Worm (Caenorhabditis elegans) whole organism, midembryonic: Measurements from ENCODE around the gene plx-2.

ENCODE experiments used
- T22C8.4 ChIP-seq: fragments of 200-800 bp; sonication (Bioruptor generic); IDR thresholded peaks from 2 replicates; pipeline ENCODE4 v1.3.6; 2022; ENCODE audit warnings: missing genetic modification characterization, missing compliant biosample characterization
- cog-1 ChIP-seq: sonication (generic microtip); optimal IDR thresholded peaks from 2 replicates; lab custom pipeline; 2016; ENCODE audit warnings: missing genetic modification characterization, missing compliant biosample characterization
- flt-1 ChIP-seq: fragments of 200-800 bp; sonication (Bioruptor generic); IDR thresholded peaks from 2 replicates; pipeline ENCODE4 v1.3.6; 2022; ENCODE audit warnings: missing genetic modification characterization, missing compliant biosample characterization
- klf-2 ChIP-seq: fragments of 200-800 bp; sonication (Bioruptor generic); conservative IDR thresholded peaks from 2 replicates; pipeline ENCODE4 v1.3.6; 2022; ENCODE audit warnings: missing genetic modification reagents, missing genetic modification characterization, missing compliant biosample characterization
- med-1 ChIP-seq: sonication (generic microtip); optimal IDR thresholded peaks from 2 replicates; lab custom pipeline; 2017; ENCODE audit warnings: missing genetic modification characterization, mild to moderate bottlenecking, missing compliant biosample characterization, antibody characterized with exemption, missing genetic modification reagents; ENCODE audit not compliant: insufficient read depth
- ref-1 ChIP-seq: fragments of 200-800 bp; sonication (Bioruptor generic); conservative IDR thresholded peaks from 2 replicates; pipeline ENCODE4 v1.3.6; 2022; ENCODE audit warnings: missing genetic modification reagents, missing genetic modification characterization, missing compliant biosample characterization
- tab-1 ChIP-seq: fragments of 200-800 bp; sonication (Bioruptor generic); IDR thresholded peaks from 2 replicates; pipeline ENCODE4 v1.3.6; 2022; ENCODE audit warnings: missing genetic modification characterization, missing compliant biosample characterization
- ztf-23 ChIP-seq: fragments of 200-800 bp; sonication (Bioruptor generic); IDR thresholded peaks from 2 replicates; pipeline ENCODE4 v1.3.6; 2022; ENCODE audit warnings: missing genetic modification reagents, missing genetic modification characterization, missing compliant biosample characterization
- ztf-29 ChIP-seq: fragments of 200-800 bp; sonication (Bioruptor generic); IDR thresholded peaks from 2 replicates; pipeline ENCODE4 v1.3.6; 2022; ENCODE audit warnings: missing genetic modification reagents, missing genetic modification characterization, missing compliant biosample characterization

plx-2 gene

DNA sequence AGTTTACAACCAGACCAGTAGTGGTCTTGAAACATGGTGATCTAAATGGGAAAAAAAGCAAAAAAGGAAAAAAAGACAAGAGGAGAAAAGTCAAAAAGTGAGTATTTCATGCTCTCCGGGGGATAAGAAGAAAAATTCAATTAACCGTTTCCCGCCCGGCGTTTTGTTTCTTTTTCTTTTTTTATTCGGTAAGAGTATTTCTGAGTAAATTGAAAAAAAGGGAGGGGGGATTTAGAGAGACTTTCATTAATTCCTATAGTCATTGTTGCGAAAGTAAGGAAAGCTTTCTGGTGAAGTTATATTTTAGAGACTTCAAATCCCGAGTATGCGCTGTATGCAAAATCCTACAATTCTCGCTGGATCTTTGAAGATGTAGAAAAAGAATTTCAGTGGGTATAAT is 3.0 kb upstream of the plx-2 start:
- TF ChIP-seq T22C8.4 (GFP tag; lab: Robert Waterston, UW) (no peak), tab-1 (GFP tag; lab: Robert Waterston, UW) (no peak)

DNA sequence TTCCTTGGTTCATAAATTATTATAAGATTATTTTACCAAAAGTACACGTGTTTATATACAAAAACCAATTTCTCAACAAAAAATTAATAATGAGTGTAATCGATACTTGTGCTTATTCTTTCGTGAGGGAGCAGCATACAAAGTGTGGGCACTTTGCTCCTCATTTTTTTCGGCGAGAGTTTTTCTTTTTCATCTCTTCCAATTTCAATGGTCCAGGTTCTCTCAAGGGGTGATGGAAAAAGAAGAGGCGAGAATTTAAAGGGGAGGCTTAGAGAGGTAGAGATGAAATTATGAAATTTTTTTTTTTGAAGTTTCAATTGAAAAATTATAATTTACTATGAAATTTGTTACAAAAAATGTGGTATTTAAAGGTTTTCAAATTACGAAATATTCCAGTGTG is 7.7 kb downstream of the plx-2 start:
- no peak for TF ChIP-seq klf-2 (GFP tag; lab: Robert Waterston, UW)
- TF ChIP-seq flt-1 (GFP tag; lab: Robert Waterston, UW), result no peak
- TF ChIP-seq med-1, result no peak
- no peak for TF ChIP-seq ref-1 (GFP tag; lab: Robert Waterston, UW)
- no peak for TF ChIP-seq T22C8.4 (GFP tag; lab: Robert Waterston, UW)
- TF ChIP-seq ztf-29, result no peak
- no peak for TF ChIP-seq cog-1 (tag; lab: Kevin White, UChicago)
- no peak for TF ChIP-seq tab-1 (GFP tag; lab: Robert Waterston, UW)
- TF ChIP-seq ztf-23 (GFP tag; lab: Robert Waterston, UW), result no peak

DNA sequence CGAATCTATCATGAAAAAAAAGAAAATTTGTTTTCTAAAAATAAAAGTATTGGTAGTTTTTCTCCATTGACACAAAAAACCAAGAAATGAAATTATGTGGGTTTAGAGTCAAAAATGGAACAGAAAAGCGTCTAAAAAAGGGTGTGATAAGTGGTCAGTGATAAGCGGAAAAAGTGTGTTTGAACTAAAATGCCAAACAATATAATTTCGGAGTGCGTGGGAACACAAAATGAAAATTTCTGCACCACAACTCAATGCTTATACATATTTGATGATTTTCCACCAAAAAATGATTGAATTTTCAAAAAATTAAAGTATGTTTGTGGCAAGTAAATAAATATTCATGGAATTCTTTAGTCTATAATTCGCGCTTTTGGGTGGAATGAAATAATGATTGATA is 9.3 kb downstream of the plx-2 start:
- TF ChIP-seq med-1 (no peak), T22C8.4 (GFP tag; lab: Robert Waterston, UW) (no peak), klf-2 (GFP tag; lab: Robert Waterston, UW) (no peak), ztf-23 (GFP tag; lab: Robert Waterston, UW) (no peak), cog-1 (tag; lab: Kevin White, UChicago) (no peak), tab-1 (GFP tag; lab: Robert Waterston, UW) (no peak), flt-1 (GFP tag; lab: Robert Waterston, UW) (no peak), ref-1 (GFP tag; lab: Robert Waterston, UW) (no peak), ztf-29 (no peak)

DNA sequence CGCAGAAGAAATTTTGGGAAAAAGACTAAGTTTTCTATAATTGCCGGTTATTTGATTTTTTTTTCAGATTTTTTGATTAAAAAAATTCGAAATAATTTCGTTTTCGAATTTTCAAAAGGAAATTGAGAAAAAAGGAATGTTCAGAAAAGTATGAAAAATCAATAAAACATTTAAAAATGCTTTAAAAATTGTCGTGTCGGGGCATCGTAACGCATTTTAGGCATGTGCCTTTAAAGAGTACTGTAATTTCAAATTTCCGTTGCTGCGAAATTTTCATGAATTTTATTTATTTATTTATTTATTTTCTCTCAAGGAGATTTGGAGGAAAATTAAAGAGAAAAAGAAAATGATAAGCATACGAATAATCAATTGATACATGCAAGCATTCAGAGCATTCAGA is 11.0 kb downstream of the plx-2 start:
- TF ChIP-seq tab-1 (GFP tag; lab: Robert Waterston, UW) (no peak), med-1 (no peak), ref-1 (GFP tag; lab: Robert Waterston, UW) (no peak), klf-2 (GFP tag; lab: Robert Waterston, UW) (no peak), ztf-23 (GFP tag; lab: Robert Waterston, UW) (no peak), cog-1 (tag; lab: Kevin White, UChicago) (no peak), flt-1 (GFP tag; lab: Robert Waterston, UW) (no peak), ztf-29 (no peak), T22C8.4 (GFP tag; lab: Robert Waterston, UW) (no peak)

DNA sequence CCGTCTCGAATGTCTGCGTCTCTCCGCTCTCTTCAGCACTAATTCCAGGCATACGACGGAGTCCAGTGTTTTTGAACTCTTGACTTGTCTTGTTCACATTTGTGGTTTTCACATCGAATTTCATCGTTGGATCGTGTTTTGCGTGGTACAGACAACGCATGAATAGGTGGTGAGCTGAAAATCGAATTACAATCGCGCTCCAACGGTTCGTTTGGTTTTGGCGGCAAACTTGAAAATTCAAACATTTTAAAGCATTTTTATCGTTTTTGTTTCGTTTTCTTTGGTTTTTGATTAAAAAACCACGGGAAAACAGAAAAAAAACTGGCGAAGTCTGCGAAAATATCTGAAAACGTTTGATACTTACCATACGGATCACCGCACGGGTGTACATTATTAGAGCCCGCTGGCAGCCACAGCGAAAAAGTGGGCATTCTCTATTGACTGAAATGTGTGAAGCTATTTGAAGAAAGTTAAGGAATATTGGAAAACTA is 11.6 kb downstream of the plx-2 start, which contains the start of gene exl-1:
Gene exl-1 (minus strand): TSS at position 441 of the 491 bp plus-strand sequence.
- TF ChIP-seq ref-1 (GFP tag; lab: Robert Waterston, UW) (no peak), med-1 (no peak), ztf-29 (no peak)

DNA sequence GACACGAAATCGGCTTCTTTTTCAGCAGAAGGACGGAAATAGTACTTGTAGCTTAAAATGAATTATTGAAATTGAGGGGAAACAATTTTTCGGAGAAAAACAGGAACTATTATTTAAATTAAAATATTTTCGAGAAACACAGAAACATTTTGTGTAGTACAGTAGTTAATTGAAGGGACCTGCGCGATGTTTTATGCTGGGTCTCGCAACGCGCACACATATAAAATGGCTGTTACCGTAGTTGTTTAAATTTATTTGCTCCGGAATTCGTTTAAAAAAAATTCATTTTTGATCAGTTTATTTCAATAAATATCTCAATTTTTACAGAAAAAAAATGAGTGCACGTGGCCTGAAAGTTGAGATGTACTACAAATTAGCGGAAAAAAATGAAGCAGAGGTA is 13.9 kb downstream of the plx-2 start, which contains the start of gene dsb-2:
Gene dsb-2 (plus strand): TSS at position 328 of the 400 bp plus-strand sequence.
- TF ChIP-seq cog-1 (tag; lab: Kevin White, UChicago) (no peak), ztf-23 (GFP tag; lab: Robert Waterston, UW) (no peak), klf-2 (GFP tag; lab: Robert Waterston, UW) (no peak), med-1 (no peak), T22C8.4 (GFP tag; lab: Robert Waterston, UW) (no peak), flt-1 (GFP tag; lab: Robert Waterston, UW) (no peak), ztf-29 (no peak), tab-1 (GFP tag; lab: Robert Waterston, UW) (no peak), ref-1 (GFP tag; lab: Robert Waterston, UW) (no peak)

DNA sequence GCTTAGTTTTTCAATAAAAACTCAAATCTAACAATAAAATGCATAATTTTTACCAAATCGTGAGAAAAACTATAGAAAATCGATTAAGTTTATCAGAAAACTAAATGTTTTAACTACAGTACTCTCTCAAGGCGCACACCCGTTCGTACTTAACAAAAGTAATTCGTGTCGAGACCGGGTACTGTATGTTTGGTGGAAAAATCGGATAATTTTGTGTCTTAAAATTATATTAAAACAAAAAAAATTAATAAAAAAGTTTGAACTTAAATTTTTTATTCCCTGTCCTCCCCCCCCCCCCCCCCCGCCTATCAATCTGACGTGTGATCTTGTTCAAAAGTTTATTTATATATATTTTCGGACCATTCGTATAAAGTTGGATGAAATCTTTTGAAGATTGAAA is 16.4 kb downstream of the plx-2 start, which contains the start of gene F26H11.4:
Gene F26H11.4 (plus strand): TSS at position 301 of the 400 bp plus-strand sequence.
- TF ChIP-seq ztf-29 (no peak), flt-1 (GFP tag; lab: Robert Waterston, UW) (no peak)

DNA sequence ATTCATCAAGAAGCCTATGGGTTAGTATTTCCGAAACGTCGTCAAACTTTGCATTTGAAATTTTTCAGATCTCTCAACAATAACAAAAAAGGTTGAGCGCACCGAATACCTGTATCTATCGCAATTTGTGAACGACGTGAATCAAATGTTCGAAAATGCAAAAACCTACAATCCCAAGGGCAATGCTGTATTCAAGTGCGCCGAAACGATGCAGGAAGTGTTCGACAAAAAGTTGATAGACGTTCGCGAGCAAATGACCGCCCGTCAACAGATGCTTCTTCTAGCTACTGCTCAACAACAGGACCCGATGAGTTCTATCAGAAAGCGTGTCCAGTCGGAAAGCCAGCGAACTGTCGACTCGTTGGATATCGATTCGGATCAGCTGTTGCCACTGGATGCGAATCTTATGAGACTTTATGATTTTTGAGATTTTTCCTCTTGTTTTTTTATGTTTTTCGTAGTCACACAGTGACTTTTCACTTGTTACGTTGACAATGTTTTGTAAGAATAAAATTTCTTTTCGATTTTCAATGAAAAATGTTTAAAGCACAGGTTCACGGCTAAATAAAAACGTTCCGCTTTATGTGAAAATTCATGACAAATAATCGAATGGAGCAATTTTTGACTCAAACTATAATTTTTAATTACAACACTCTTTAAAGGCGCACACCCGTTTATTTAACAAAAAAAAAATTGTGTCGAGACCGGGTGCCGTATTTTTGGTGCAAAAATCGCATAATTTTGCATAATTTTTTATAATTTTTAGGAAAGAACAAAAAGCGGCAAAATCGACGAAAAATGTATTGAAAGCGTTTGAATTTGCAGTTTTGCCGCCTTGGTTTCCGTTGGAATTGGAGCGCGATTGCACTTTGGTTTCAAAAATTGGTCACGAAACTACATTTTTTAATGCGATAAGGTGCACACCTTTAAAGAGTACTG is 17.1 kb downstream of the plx-2 start:
- no peak for TF ChIP-seq ref-1 (GFP tag; lab: Robert Waterston, UW)
- peak; percentile 78 for TF ChIP-seq flt-1 (GFP tag; lab: Robert Waterston, UW)

DNA sequence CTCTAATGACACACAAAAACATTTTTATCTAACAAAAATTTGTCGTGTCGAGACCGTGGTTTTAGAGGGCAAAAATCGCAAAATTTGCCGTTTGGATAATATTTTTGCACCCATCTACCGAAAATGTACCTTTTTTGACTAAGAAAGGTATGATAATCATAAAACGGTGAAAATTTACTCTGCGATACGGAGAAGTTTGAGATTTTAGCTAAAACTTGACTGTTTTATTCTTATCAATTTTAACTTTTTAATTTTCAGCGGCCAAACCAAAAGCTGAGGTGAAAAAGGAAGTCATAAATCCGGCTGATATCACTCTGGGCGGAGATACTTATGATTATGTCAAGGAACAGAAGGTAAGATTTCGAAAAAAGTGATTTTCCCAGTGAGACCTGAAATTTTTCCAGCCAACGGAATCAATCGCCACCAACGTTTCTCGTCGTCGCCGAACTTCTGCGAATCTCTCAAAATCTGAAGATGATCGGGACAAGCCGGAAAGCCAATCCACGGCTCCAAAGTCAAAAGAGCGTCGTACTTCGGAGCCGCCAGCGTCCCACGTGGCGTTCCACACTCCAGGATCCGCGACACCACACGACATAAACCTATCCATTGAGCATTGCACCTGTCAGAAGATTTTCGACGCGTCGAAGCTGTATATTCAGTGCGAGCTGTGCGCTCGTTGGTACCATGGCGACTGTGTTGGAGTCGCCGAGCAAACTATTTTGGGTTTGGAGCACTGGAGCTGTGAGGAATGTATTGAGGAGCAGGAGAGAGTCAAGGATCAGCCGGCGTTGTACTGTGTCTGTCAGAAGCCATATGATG is 18.4 kb downstream of the plx-2 start:
- TF ChIP-seq klf-2 (GFP tag; lab: Robert Waterston, UW) (no peak), T22C8.4 (GFP tag; lab: Robert Waterston, UW) (no peak), ztf-29 (no peak), flt-1 (GFP tag; lab: Robert Waterston, UW) (no peak), tab-1 (GFP tag; lab: Robert Waterston, UW) (no peak), ztf-23 (GFP tag; lab: Robert Waterston, UW) (no peak), cog-1 (tag; lab: Kevin White, UChicago) (no peak), med-1 (no peak), ref-1 (GFP tag; lab: Robert Waterston, UW) (no peak)
